Fruit fly (Drosophila melanogaster): ENCODE results near the gene Abca3.

Gene Abca3

DNA sequence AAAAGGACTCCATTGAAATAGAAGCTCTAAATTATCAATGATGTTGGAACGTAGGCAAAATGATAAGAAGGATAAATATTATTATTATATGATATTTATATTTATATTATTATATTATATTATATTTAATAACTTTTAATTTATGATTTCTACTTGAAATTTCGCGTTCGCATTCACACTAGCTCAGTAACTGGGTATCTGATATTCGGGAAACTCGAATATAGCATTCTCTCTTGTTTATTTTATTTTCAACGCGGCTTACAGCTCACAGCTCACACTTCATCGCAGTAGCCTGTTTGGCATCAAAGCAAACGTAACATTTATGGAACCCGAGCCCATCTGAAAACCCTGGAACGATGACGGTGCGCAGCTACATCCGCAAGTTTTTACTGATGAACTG is 21.5 kb downstream of the Abca3 start, which contains the start of gene CG1494:
CG1494 (plus strand) TSS at position 301 of the 400 bp plus-strand sequence.
- TF ChIP-seq Clk (GFP tag; optimal IDR thresholded peaks at IDR 0.05) (no peak), kay (GFP tag; ENCODE audit: borderline replicate concordance) (no peak), CG11617 (GFP tag; optimal IDR thresholded peaks at IDR 0.05) (no peak), Crg-1 (GFP tag; optimal IDR thresholded peaks at IDR 0.05) (no peak), CG14711 (tag; optimal IDR thresholded peaks at IDR 0.05) (no peak), CG5204 (GFP tag; optimal IDR thresholded peaks at IDR 0.05) (no peak), CG7045 (GFP tag; optimal IDR thresholded peaks at IDR 0.05) (no peak), CG12768 (GFP tag; optimal IDR thresholded peaks at IDR 0.05) (no peak), bab1 (GFP tag; optimal IDR thresholded peaks at IDR 0.05) (no peak), Hr96 (GFP tag; optimal IDR thresholded peaks at IDR 0.05) (no peak), pad (GFP tag; optimal IDR thresholded peaks at IDR 0.05) (no peak), CG33017 (tag; optimal IDR thresholded peaks at IDR 0.05) (no peak), tj (GFP tag; optimal IDR thresholded peaks at IDR 0.05) (no peak)

DNA sequence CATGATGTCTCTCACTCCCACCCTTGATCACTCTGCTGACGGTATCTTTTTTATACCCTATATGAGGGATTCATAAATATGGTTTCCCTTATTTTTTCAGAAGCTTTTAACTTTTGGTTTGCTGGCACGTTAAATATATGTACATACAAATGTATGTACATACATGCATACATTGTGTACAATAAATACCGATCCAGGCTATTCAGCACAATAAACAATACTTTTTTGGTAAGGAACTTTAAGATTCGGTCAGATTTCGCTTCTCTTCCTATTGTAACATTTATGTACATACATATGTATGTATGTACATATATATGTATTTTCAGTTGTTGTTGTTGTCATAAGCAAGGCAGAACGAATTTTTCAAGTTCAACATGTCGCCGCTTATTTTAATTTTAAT is 24.4 kb downstream of the Abca3 start:
- TF ChIP-seq Clk (GFP tag; optimal IDR thresholded peaks at IDR 0.05) = no peak

dm6 chrX:21281039-21281911 is 25.2 kb downstream of the Abca3 start, which contains the start of gene Mnr:
Gene Mnr, minus strand, starts transcription at chrX:21281171.
- TF ChIP-seq tj (GFP tag; optimal IDR thresholded peaks at IDR 0.05) = peak; percentile 90
- TF ChIP-seq CG7045 (GFP tag; optimal IDR thresholded peaks at IDR 0.05) = no peak
- TF ChIP-seq cic (GFP tag; optimal IDR thresholded peaks at IDR 0.05) = peak; percentile 55
- TF ChIP-seq CG11617 (GFP tag; optimal IDR thresholded peaks at IDR 0.05) = no peak
- no peak for TF ChIP-seq kay (GFP tag; ENCODE audit: borderline replicate concordance)
- no peak for TF ChIP-seq CG7101 (tag; optimal IDR thresholded peaks at IDR 0.05)
- TF ChIP-seq Crg-1 (GFP tag; optimal IDR thresholded peaks at IDR 0.05) = no peak
- TF ChIP-seq toe (GFP tag; optimal IDR thresholded peaks at IDR 0.05) = no peak
- TF ChIP-seq Hr96 (GFP tag; optimal IDR thresholded peaks at IDR 0.05) = peak; percentile 47
- TF ChIP-seq ovo (GFP tag; optimal IDR thresholded peaks at IDR 0.05) = peak; percentile 47
- TF ChIP-seq Clk (GFP tag; optimal IDR thresholded peaks at IDR 0.05) = no peak
- no peak for TF ChIP-seq cnc (optimal IDR thresholded peaks at IDR 0.05)
- TF ChIP-seq Mnt (GFP tag; optimal IDR thresholded peaks at IDR 0.05) = peak; percentile 85
- peak; percentile 34 for TF ChIP-seq CG12768 (GFP tag; optimal IDR thresholded peaks at IDR 0.05)
- TF ChIP-seq CG1620 (GFP tag; optimal IDR thresholded peaks at IDR 0.05) = no peak
- TF ChIP-seq pad (GFP tag; optimal IDR thresholded peaks at IDR 0.05) = peak; percentile 8
- no peak for TF ChIP-seq CG5204 (GFP tag; optimal IDR thresholded peaks at IDR 0.05)
- no peak for TF ChIP-seq bab1 (GFP tag; optimal IDR thresholded peaks at IDR 0.05)

- TF ChIP-seq CG7101 (tag; optimal IDR thresholded peaks at IDR 0.05) = no peak
- no peak for TF ChIP-seq Clk (GFP tag; optimal IDR thresholded peaks at IDR 0.05)
- TF ChIP-seq kay (GFP tag; ENCODE audit: borderline replicate concordance) = peak; percentile 76
- TF ChIP-seq bab1 (GFP tag; optimal IDR thresholded peaks at IDR 0.05) = no peak
Observed at dm6 chrX:21280629-21281028, 25.8 kb downstream of the Abca3 start.

DNA sequence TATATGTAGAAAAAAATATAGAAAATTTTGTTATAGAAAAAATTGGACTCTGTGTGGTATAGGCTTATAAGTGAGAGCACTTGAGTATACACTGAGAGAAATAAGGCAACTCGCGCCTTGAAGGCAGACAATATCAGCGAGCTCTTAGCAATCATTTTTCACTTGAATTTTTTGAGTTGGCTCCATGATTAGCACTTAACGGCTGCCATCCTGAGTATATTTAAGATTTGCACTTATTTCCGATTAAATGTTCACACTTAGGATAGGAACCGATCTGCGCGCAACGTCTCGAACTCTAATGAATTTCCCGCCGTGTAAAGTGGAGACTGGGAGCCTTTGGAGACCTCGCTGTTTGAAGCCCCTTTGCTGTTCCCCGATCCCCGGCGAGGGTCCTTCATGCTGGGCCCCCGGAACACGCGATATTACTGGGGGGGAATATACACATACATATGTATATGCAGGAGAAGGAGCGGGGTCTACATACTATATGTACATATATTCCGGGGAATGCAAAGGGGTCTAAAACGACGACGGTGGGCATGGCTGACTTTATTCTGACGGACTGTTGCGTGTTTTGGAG is 27.1 kb downstream of the Abca3 start:
- TF ChIP-seq ovo (GFP tag; optimal IDR thresholded peaks at IDR 0.05) (no peak), kay (GFP tag; ENCODE audit: borderline replicate concordance) (no peak), Hr96 (GFP tag; optimal IDR thresholded peaks at IDR 0.05) (no peak), CG12768 (GFP tag; optimal IDR thresholded peaks at IDR 0.05) (no peak), toe (GFP tag; optimal IDR thresholded peaks at IDR 0.05) (no peak), cic (GFP tag; optimal IDR thresholded peaks at IDR 0.05) (no peak), Clk (GFP tag; optimal IDR thresholded peaks at IDR 0.05) (no peak), CG11617 (GFP tag; optimal IDR thresholded peaks at IDR 0.05) (no peak), cnc (optimal IDR thresholded peaks at IDR 0.05) (no peak), CG33017 (tag; optimal IDR thresholded peaks at IDR 0.05) (no peak), bab1 (GFP tag; optimal IDR thresholded peaks at IDR 0.05) (no peak), CG7045 (GFP tag; optimal IDR thresholded peaks at IDR 0.05) (no peak)

- TF ChIP-seq toe (GFP tag; optimal IDR thresholded peaks at IDR 0.05) (no peak), cic (GFP tag; optimal IDR thresholded peaks at IDR 0.05) (peak; percentile 69)
Observed at dm6 chrX:21276494-21276893, 30.0 kb downstream of the Abca3 start.

- TF ChIP-seq Clk (GFP tag; optimal IDR thresholded peaks at IDR 0.05) = no peak
- TF ChIP-seq cic (GFP tag; optimal IDR thresholded peaks at IDR 0.05) = no peak
- no peak for TF ChIP-seq CG1620 (GFP tag; optimal IDR thresholded peaks at IDR 0.05)
- no peak for TF ChIP-seq CG5204 (GFP tag; optimal IDR thresholded peaks at IDR 0.05)
- TF ChIP-seq CG11617 (GFP tag; optimal IDR thresholded peaks at IDR 0.05) = no peak
- no peak for TF ChIP-seq CG7101 (tag; optimal IDR thresholded peaks at IDR 0.05)
- TF ChIP-seq tj (GFP tag; optimal IDR thresholded peaks at IDR 0.05) = no peak
Observed at dm6 chrX:21265391-21265790, 41.1 kb downstream of the Abca3 start.
